Worm (Caenorhabditis elegans): ENCODE data around the gene cnx-1.

- TF ChIP-seq ama-1 (optimal IDR thresholded peaks at IDR 0.05) = peak; percentile 98
- TF ChIP-seq aly-2 (tag; optimal IDR thresholded peaks at IDR 0.05) = peak; percentile 96
- peak; percentile 36 to 97 for TF ChIP-seq ztf-11 (tag; optimal IDR thresholded peaks at IDR 0.05)
- peak in 1 of 2 experiments; percentile 24 for TF ChIP-seq egl-27 (tag; optimal IDR thresholded peaks at IDR 0.05)
- peak; percentile 98 for TF ChIP-seq jun-1 (tag; optimal IDR thresholded peaks at IDR 0.05)
- peak; percentile 57 for TF ChIP-seq F16B12.6 (tag; optimal IDR thresholded peaks at IDR 0.05)
- peak; percentile 94 for TF ChIP-seq fkh-10 (GFP tag; optimal IDR thresholded peaks at IDR 0.05)
- TF ChIP-seq nhr-47 (tag; optimal IDR thresholded peaks at IDR 0.05) = peak; percentile 99
- TF ChIP-seq alr-1 (tag; optimal IDR thresholded peaks at IDR 0.05; ENCODE audit: borderline replicate concordance) = no peak
- peak; percentile 77 to 99 for TF ChIP-seq mdl-1 (tag; optimal IDR thresholded peaks at IDR 0.05)
Measured at ce11 chrIII:9765465-9765900, 51.5 kb downstream of the cnx-1 start.

Measured in whole organism, L1 larva.